Fruit fly (Drosophila melanogaster): ENCODE measurements around the gene CG6865.

Gene CG6865

dm6 chr3L:18890283-18891175, 27.1 kb downstream of the CG6865 start, which contains the start of gene CG3961 (continued):
- TF ChIP-seq CG9932 (GFP tag; IDR thresholded peaks at IDR 0.05) = peak; percentile 72
- no peak for TF ChIP-seq CG6175 (GFP tag; IDR thresholded peaks at IDR 0.05)
- peak; percentile 53 for TF ChIP-seq da (GFP tag; optimal IDR thresholded peaks at IDR 0.05)
- TF ChIP-seq cad (GFP tag; optimal IDR thresholded peaks at IDR 0.05) = no peak
- peak; percentile 95 for TF ChIP-seq so (GFP tag; IDR thresholded peaks at IDR 0.05)
- peak; percentile 73 for TF ChIP-seq CG7928 (GFP tag; optimal IDR thresholded peaks at IDR 0.05)
- TF ChIP-seq luna (GFP tag; optimal IDR thresholded peaks at IDR 0.05) = peak; percentile 59
- TF ChIP-seq CG3065 (GFP tag; optimal IDR thresholded peaks at IDR 0.05) = peak; percentile 94
- no peak for TF ChIP-seq ftz-f1 (GFP tag; optimal IDR thresholded peaks at IDR 0.05)
- peak in 1 of 2 experiments; percentile 99 for TF ChIP-seq Eip74EF (GFP tag; optimal IDR thresholded peaks at IDR 0.05)
- TF ChIP-seq CG6813 (GFP tag; optimal IDR thresholded peaks at IDR 0.05) = peak; percentile 96
- peak; percentile 56 for TF ChIP-seq pros (GFP tag; optimal IDR thresholded peaks at IDR 0.05)
- TF ChIP-seq Sry-δ (GFP tag; optimal IDR thresholded peaks at IDR 0.05) = peak; percentile 43
- peak; percentile 88 for TF ChIP-seq CG14014 (GFP tag; IDR thresholded peaks at IDR 0.05)
- TF ChIP-seq al (GFP tag; IDR thresholded peaks at IDR 0.05) = peak; percentile 73
- TF ChIP-seq chm (GFP tag; IDR thresholded peaks at IDR 0.05) = peak; percentile 83; the same call in 1 of the 2 replicates
- peak; percentile 96 for TF ChIP-seq Hand (GFP tag; optimal IDR thresholded peaks at IDR 0.05)
- TF ChIP-seq gce (GFP tag; IDR thresholded peaks at IDR 0.05) = peak; percentile 74; the same call in 1 of the 3 replicates
- peak; percentile 91 for TF ChIP-seq scrt (GFP tag; optimal IDR thresholded peaks at IDR 0.05)
- peak in 1 of 2 experiments; percentile 72 for TF ChIP-seq crp (GFP tag; optimal IDR thresholded peaks at IDR 0.05)
- peak; percentile 85 for TF ChIP-seq zfh1 (GFP tag; IDR thresholded peaks at IDR 0.05)
- TF ChIP-seq CG2129 (GFP tag; IDR thresholded peaks at IDR 0.05; ENCODE audit: partially characterized antibody) = no peak
- TF ChIP-seq CG3726 (GFP tag; IDR thresholded peaks at IDR 0.05) = peak; percentile 90; the same call in 1 of the 3 replicates
- no peak; the same call in 1 of the 2 replicates for TF ChIP-seq CG13287 (GFP tag; IDR thresholded peaks at IDR 0.05; ENCODE audit: partially characterized antibody)
- TF ChIP-seq CG8089 (GFP tag; optimal IDR thresholded peaks at IDR 0.05) = peak; percentile 83
- TF ChIP-seq Tbp (GFP tag; optimal IDR thresholded peaks at IDR 0.05) = no peak
- no peak for TF ChIP-seq p53 (GFP tag; optimal IDR thresholded peaks at IDR 0.05)
- peak; percentile 89 for TF ChIP-seq CG7372 (GFP tag; IDR thresholded peaks at IDR 0.05)
- TF ChIP-seq CG6689 (GFP tag; IDR thresholded peaks at IDR 0.05) = peak; percentile 97
- no peak; the same call in 1 of the 2 replicates for TF ChIP-seq Dip2 (GFP tag; IDR thresholded peaks at IDR 0.05)
- peak; percentile 99 for TF ChIP-seq CG2712 (tag; optimal IDR thresholded peaks at IDR 0.05)
- TF ChIP-seq Rx (GFP tag; IDR thresholded peaks at IDR 0.05) = peak; percentile 64
- TF ChIP-seq CG12659 (GFP tag; optimal IDR thresholded peaks at IDR 0.05) = peak; percentile 99
- TF ChIP-seq dmrt99B (tag; optimal IDR thresholded peaks at IDR 0.05) = peak; percentile 99
- TF ChIP-seq Asciz (GFP tag; optimal IDR thresholded peaks at IDR 0.05) = peak; percentile 98
- peak; percentile 97 for TF ChIP-seq CG11723 (GFP tag; optimal IDR thresholded peaks at IDR 0.05)
- peak; percentile 59 for TF ChIP-seq Hey (tag; optimal IDR thresholded peaks at IDR 0.05)
- peak; percentile 19 for TF ChIP-seq Kr (GFP tag; optimal IDR thresholded peaks at IDR 0.05)
- peak; percentile 85 for TF ChIP-seq grn (GFP tag; optimal IDR thresholded peaks at IDR 0.05)
- no peak for TF ChIP-seq CG1832 (GFP tag; optimal IDR thresholded peaks at IDR 0.05)
- peak; percentile 49 for TF ChIP-seq dati (GFP tag; IDR thresholded peaks at IDR 0.05)
- peak; percentile 92 for TF ChIP-seq trh (GFP tag; optimal IDR thresholded peaks at IDR 0.05)
- TF ChIP-seq CG9817 (tag; optimal IDR thresholded peaks at IDR 0.05) = peak; percentile 91
- TF ChIP-seq Bgb (GFP tag; IDR thresholded peaks at IDR 0.05; ENCODE audit: partially characterized antibody) = no peak; the same call in 1 of the 2 replicates
- peak; percentile 69; the same call in 1 of the 2 replicates for TF ChIP-seq toy (GFP tag; IDR thresholded peaks at IDR 0.05)
- TF ChIP-seq HmgD (GFP tag; optimal IDR thresholded peaks at IDR 0.05) = peak; percentile 3
- peak; percentile 92 for TF ChIP-seq jing (GFP tag; optimal IDR thresholded peaks at IDR 0.05)
- TF ChIP-seq tgo (GFP tag; IDR thresholded peaks at IDR 0.05) = peak; percentile 95
